Fruit fly (Drosophila melanogaster): ENCODE data around the gene CG45116.

The CG45116 gene

dm6 chr3L:22749147-22749550 lies 49.9 kb downstream of the CG45116 start, which contains the start of gene SPoCk (continued):
- no peak for TF ChIP-seq CG17802 (tag; optimal IDR thresholded peaks at IDR 0.05)
- no peak for TF ChIP-seq CG15011 (GFP tag; optimal IDR thresholded peaks at IDR 0.05)
- no peak for TF ChIP-seq chn (GFP tag; optimal IDR thresholded peaks at IDR 0.05)
- TF ChIP-seq al (GFP tag; IDR thresholded peaks at IDR 0.05) = no peak
- TF ChIP-seq CG12236 (GFP tag; optimal IDR thresholded peaks at IDR 0.05) = no peak
- TF ChIP-seq twi (tag; optimal IDR thresholded peaks at IDR 0.05) = no peak
- no peak for TF ChIP-seq CG15601 (tag; optimal IDR thresholded peaks at IDR 0.05)
- TF ChIP-seq H2.0 (GFP tag; IDR thresholded peaks at IDR 0.05) = no peak
- TF ChIP-seq Drgx (GFP tag; IDR thresholded peaks at IDR 0.05) = no peak
- TF ChIP-seq crol (GFP tag; IDR thresholded peaks at IDR 0.05) = no peak
- TF ChIP-seq CG4282 (GFP tag; optimal IDR thresholded peaks at IDR 0.05) = no peak
- no peak for TF ChIP-seq tap (tag; optimal IDR thresholded peaks at IDR 0.05)
- TF ChIP-seq CrebB (tag; optimal IDR thresholded peaks at IDR 0.05) = no peak
- TF ChIP-seq sc (optimal IDR thresholded peaks at IDR 0.05) = no peak
- TF ChIP-seq sc (GFP tag; optimal IDR thresholded peaks at IDR 0.05) = no peak
- no peak for TF ChIP-seq CG11398 (GFP tag; optimal IDR thresholded peaks at IDR 0.05)
- TF ChIP-seq mirr (GFP tag; optimal IDR thresholded peaks at IDR 0.05) = no peak
- TF ChIP-seq phol (tag; optimal IDR thresholded peaks at IDR 0.05) = no peak
- TF ChIP-seq CG13123 (GFP tag; optimal IDR thresholded peaks at IDR 0.05) = no peak
- no peak for TF ChIP-seq vnd (GFP tag; IDR thresholded peaks at IDR 0.05; ENCODE audit: partially characterized antibody)
- TF ChIP-seq PHDP (tag; optimal IDR thresholded peaks at IDR 0.05) = no peak
- TF ChIP-seq zfh2 (GFP tag; optimal IDR thresholded peaks at IDR 0.05) = no peak
- no peak for TF ChIP-seq CG17912 (GFP tag; optimal IDR thresholded peaks at IDR 0.05)
- TF ChIP-seq ro (GFP tag; IDR thresholded peaks at IDR 0.05) = no peak
- no peak for TF ChIP-seq zf30C (GFP tag; optimal IDR thresholded peaks at IDR 0.05)
- TF ChIP-seq sqz (GFP tag; optimal IDR thresholded peaks at IDR 0.05) = no peak
- TF ChIP-seq nom (GFP tag; optimal IDR thresholded peaks at IDR 0.05) = peak; percentile 57
- no peak for TF ChIP-seq CG12659 (GFP tag; optimal IDR thresholded peaks at IDR 0.05)
- TF ChIP-seq dmrt11E (tag; optimal IDR thresholded peaks at IDR 0.05) = no peak
- no peak for TF ChIP-seq CG9437 (GFP tag; optimal IDR thresholded peaks at IDR 0.05)
- TF ChIP-seq rib (GFP tag; IDR thresholded peaks at IDR 0.05) = no peak
- TF ChIP-seq toy (GFP tag; IDR thresholded peaks at IDR 0.05) = 0 out of 2 replicates have a peak, but pooled peaks have one; percentile 35
- no peak for TF ChIP-seq slou (GFP tag; optimal IDR thresholded peaks at IDR 0.05)
- no peak for TF ChIP-seq CG2129 (GFP tag; IDR thresholded peaks at IDR 0.05; ENCODE audit: partially characterized antibody)
- TF ChIP-seq bab2 (GFP tag; optimal IDR thresholded peaks at IDR 0.05) = no peak
- TF ChIP-seq ken (GFP tag; IDR thresholded peaks at IDR 0.05) = no peak
- TF ChIP-seq sd (tag; optimal IDR thresholded peaks at IDR 0.05) = no peak
- TF ChIP-seq chm (GFP tag; IDR thresholded peaks at IDR 0.05) = no peak
- TF ChIP-seq CG31441 (GFP tag; IDR thresholded peaks at IDR 0.05) = no peak
- TF ChIP-seq Neu2 (GFP tag; optimal IDR thresholded peaks at IDR 0.05; ENCODE audit: borderline replicate concordance) = no peak
- TF ChIP-seq ind (GFP tag; optimal IDR thresholded peaks at IDR 0.05) = no peak
- no peak for TF ChIP-seq sens-2 (GFP tag; IDR thresholded peaks at IDR 0.05)
- TF ChIP-seq Rx (GFP tag; IDR thresholded peaks at IDR 0.05) = no peak
- no peak for TF ChIP-seq Hr39 (optimal IDR thresholded peaks at IDR 0.05)
- no peak for TF ChIP-seq CG6683 (GFP tag; optimal IDR thresholded peaks at IDR 0.05)
- peak; percentile 67 for TF ChIP-seq CG18011 (GFP tag; optimal IDR thresholded peaks at IDR 0.05)
- no peak for TF ChIP-seq Gug (GFP tag; IDR thresholded peaks at IDR 0.05)
- TF ChIP-seq peb (GFP tag; IDR thresholded peaks at IDR 0.05) = no peak
- no peak for TF ChIP-seq Aef1 (GFP tag; IDR thresholded peaks at IDR 0.05)
- TF ChIP-seq bowl (GFP tag; IDR thresholded peaks at IDR 0.05) = no peak
- TF ChIP-seq so (GFP tag; IDR thresholded peaks at IDR 0.05) = no peak
- no peak for TF ChIP-seq Dek (tag; optimal IDR thresholded peaks at IDR 0.05)
- TF ChIP-seq CkIIα-i1 (GFP tag; IDR thresholded peaks at IDR 0.05) = no peak
